Fruit fly (Drosophila melanogaster) whole organism, pupa: Measurements from ENCODE around the gene IA-2.

ENCODE experiments used
- CG34367 ChIP-seq: fragments of 200-800 bp; sonication (Bioruptor generic); optimal IDR thresholded peaks from 2 replicates; lab custom pipeline; 2018; ENCODE audit warnings: missing biosample characterization, mild to moderate bottlenecking, missing genetic modification characterization
- CG8301 ChIP-seq: fragments of 200-800 bp; sonication (Bioruptor generic); optimal IDR thresholded peaks from 2 replicates; lab custom pipeline; 2018; ENCODE audit warnings: missing biosample characterization, mild to moderate bottlenecking, missing genetic modification characterization
- Pif1A ChIP-seq: fragments of 200-800 bp; sonication (Bioruptor generic); optimal IDR thresholded peaks from 3 replicates; lab custom pipeline; 2016; ENCODE audit warnings: missing biosample characterization, missing genetic modification characterization
- Pif1B ChIP-seq: fragments of 200-800 bp; sonication (Bioruptor generic); optimal IDR thresholded peaks from 3 replicates; lab custom pipeline; 2016; ENCODE audit warnings: missing biosample characterization, missing genetic modification characterization
- Snoo ChIP-seq: fragments of 200-800 bp; sonication (Bioruptor generic); optimal IDR thresholded peaks from 3 replicates; lab custom pipeline; 2017; ENCODE audit warnings: missing biosample characterization, mild to moderate bottlenecking, missing genetic modification characterization, inconsistent platforms

dm6 chr2L:1068004-1068403, 20.2 kb upstream of the IA-2 start:
- TF ChIP-seq CG8301 (no peak), Pif1B (GFP tag; lab: Kevin White, UChicago) (no peak), Pif1A (no peak), Snoo (no peak), CG34367 (tag; lab: Kevin White, UChicago) (no peak)
